Worm (Caenorhabditis elegans): ENCODE measurements around the gene Y41D4A.4.

DNA sequence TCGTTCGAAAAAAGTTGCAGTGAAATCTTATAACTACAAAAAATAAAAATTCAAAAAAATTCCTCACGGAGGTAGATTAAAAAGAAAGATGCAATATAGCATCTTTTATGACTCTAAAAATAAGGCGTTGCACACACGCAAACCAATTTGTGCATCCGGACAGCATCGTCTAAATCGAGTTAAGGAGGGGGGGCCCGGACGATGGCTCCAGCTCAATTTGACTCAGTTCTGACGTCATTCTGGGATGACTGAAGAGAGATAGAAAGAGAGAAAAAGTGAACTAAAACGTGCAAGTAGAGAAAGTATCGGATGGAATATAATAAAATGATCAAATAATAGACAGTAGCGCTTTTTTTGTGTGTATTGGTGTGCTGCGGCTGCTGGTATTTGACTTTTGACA, 20.2 kb downstream of the Y41D4A.4 start:
- TF ChIP-seq nhr-12 (tag; optimal IDR thresholded peaks at IDR 0.05): no peak
- TF ChIP-seq ama-1 (optimal IDR thresholded peaks at IDR 0.05): no peak
- no peak for TF ChIP-seq dsc-1 (tag; optimal IDR thresholded peaks at IDR 0.05)
- TF ChIP-seq mdl-1 (tag; optimal IDR thresholded peaks at IDR 0.05): no peak
- no peak for TF ChIP-seq fos-1 (tag; optimal IDR thresholded peaks at IDR 0.05)
